Fruit fly (Drosophila melanogaster): Measurements from ENCODE around the gene CG33310.

CG33310 gene

DNA sequence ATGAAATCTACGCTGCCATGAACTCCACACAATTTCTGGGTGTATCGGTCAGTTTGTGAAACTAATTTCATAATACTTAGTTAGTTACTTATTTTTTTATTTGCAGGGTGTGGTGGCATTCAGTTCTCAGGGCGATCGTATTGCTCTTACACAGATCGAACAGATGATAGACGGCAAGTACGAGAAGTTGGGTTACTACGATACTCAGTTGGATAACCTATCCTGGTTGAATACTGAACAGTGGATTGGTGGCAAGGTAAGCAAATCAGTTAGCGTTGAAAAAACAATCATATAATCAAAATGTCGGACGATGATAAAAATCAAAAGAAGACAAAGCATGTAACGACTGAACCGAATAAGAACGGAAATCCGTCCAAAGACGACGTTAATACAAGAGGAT, at the start of gene CG33310:
CG33310 (plus strand) TSS at position 301 of the 400 bp plus-strand sequence.
- TF ChIP-seq CG6163 (GFP tag; IDR thresholded peaks at IDR 0.05) = no peak
- no peak for TF ChIP-seq CG11902 (GFP tag; optimal IDR thresholded peaks at IDR 0.05)
- TF ChIP-seq eg (GFP tag; IDR thresholded peaks at IDR 0.05) = no peak
- TF ChIP-seq Ets21C (GFP tag; optimal IDR thresholded peaks at IDR 0.05) = no peak
- TF ChIP-seq salr (GFP tag; optimal IDR thresholded peaks at IDR 0.05) = no peak
- TF ChIP-seq CG10669 (GFP tag; optimal IDR thresholded peaks at IDR 0.05) = no peak
- no peak for TF ChIP-seq CG7368 (GFP tag; optimal IDR thresholded peaks at IDR 0.05)
- TF ChIP-seq Hr39 (GFP tag; optimal IDR thresholded peaks at IDR 0.05) = no peak
- TF ChIP-seq fd59A (GFP tag; optimal IDR thresholded peaks at IDR 0.05) = no peak
- no peak for TF ChIP-seq Eip75B (GFP tag; optimal IDR thresholded peaks at IDR 0.05)

DNA sequence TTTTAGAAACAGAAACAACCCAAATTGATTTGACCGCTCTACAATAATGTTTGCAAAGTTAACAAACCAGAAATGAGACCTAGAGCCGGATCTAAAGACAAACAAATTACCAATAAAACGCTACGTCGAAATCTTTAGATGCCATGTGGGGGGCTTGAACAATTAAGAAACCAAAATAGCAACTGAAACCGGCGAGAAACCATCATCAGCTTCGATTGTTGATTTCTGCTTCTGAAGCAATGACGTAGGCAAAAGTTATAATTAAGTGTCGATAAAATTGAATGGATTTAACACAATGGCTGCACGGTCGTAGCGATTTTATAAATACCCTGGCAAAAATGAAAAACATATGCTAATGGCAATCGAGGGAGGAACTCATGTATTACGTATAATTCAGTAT, 33.8 kb upstream of the CG33310 start:
- TF ChIP-seq Met (GFP tag; optimal IDR thresholded peaks at IDR 0.05) = no peak
- no peak for TF ChIP-seq CG15336 (GFP tag; IDR thresholded peaks at IDR 0.05)
- TF ChIP-seq vri (GFP tag; optimal IDR thresholded peaks at IDR 0.05) = no peak
- no peak for TF ChIP-seq Sox14 (GFP tag; optimal IDR thresholded peaks at IDR 0.05)
- TF ChIP-seq CG32006 (GFP tag; optimal IDR thresholded peaks at IDR 0.05) = no peak
- no peak for TF ChIP-seq topi (GFP tag; optimal IDR thresholded peaks at IDR 0.05)
- no peak for TF ChIP-seq Lpt (GFP tag; optimal IDR thresholded peaks at IDR 0.05)

DNA sequence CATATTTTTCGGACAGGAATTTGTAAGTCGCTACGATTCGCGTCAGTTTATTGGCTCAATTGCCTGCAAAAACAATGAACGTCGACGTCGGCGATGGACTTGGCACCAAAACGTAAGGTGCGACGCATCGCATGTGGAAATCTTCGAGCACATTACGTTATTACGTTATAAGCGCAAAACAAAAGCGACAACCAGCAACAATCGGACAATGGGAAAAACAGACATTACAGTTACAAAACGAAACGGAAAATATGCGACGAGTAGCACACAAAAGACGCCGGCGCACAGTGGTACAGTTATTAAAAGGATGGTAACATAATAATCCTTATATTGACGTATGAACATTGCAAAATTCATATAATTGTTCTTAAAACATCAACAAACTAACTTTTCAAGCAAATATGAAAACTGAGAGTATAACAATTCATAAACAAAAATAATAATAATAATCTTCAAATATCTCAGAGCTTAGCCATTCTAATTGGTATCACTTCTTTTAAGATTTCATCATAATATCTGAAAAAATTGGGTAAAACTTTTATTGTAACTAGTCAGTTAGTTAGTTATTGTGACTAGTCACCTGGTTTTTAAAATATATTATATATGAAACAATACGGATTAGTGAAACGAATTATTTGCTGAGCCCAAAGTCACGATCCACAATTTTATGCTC, 31.7 kb upstream of the CG33310 start:
- peak; percentile 87 for TF ChIP-seq CG32006 (GFP tag; optimal IDR thresholded peaks at IDR 0.05)
- TF ChIP-seq Met (GFP tag; optimal IDR thresholded peaks at IDR 0.05) = no peak
- TF ChIP-seq spab (GFP tag; optimal IDR thresholded peaks at IDR 0.05) = peak; percentile 45
- peak; percentile 81 for TF ChIP-seq svp (GFP tag)
- peak; percentile 57 for TF ChIP-seq Lpt (GFP tag; optimal IDR thresholded peaks at IDR 0.05)
- no peak for TF ChIP-seq fd85E (GFP tag; optimal IDR thresholded peaks at IDR 0.05)
- TF ChIP-seq CG6854 (GFP tag; optimal IDR thresholded peaks at IDR 0.05) = no peak
- no peak for TF ChIP-seq Sox102F (GFP tag; optimal IDR thresholded peaks at IDR 0.05)
- TF ChIP-seq CG1621 (tag; optimal IDR thresholded peaks at IDR 0.05) = no peak
- peak in 1 of 2 experiments; percentile 80 for TF ChIP-seq salr (GFP tag; optimal IDR thresholded peaks at IDR 0.05)
- TF ChIP-seq esn (GFP tag; optimal IDR thresholded peaks at IDR 0.05) = peak; percentile 11
- no peak for TF ChIP-seq CG8319 (GFP tag; optimal IDR thresholded peaks at IDR 0.05)
- TF ChIP-seq CG6792 (GFP tag; optimal IDR thresholded peaks at IDR 0.05) = peak; percentile 51
- TF ChIP-seq Ets96B (tag; optimal IDR thresholded peaks at IDR 0.05) = peak; percentile 69
- no peak for TF ChIP-seq Eip93F (GFP tag; optimal IDR thresholded peaks at IDR 0.05)
- peak; percentile 21 for TF ChIP-seq topi (GFP tag; optimal IDR thresholded peaks at IDR 0.05)
- no peak for TF ChIP-seq CG7368 (GFP tag; optimal IDR thresholded peaks at IDR 0.05)
- TF ChIP-seq CG8632 (GFP tag; optimal IDR thresholded peaks at IDR 0.05) = peak; percentile 75
- TF ChIP-seq Hr39 (GFP tag; optimal IDR thresholded peaks at IDR 0.05) = no peak
- TF ChIP-seq OdsH (GFP tag; optimal IDR thresholded peaks at IDR 0.05) = peak; percentile 72
- peak; percentile 96 for TF ChIP-seq Eip78C (GFP tag)
- TF ChIP-seq CG11762 (GFP tag; optimal IDR thresholded peaks at IDR 0.05; ENCODE audit: insufficient read depth) = no peak
- TF ChIP-seq cyc (GFP tag; optimal IDR thresholded peaks at IDR 0.05) = no peak
- TF ChIP-seq pdm3 (GFP tag; optimal IDR thresholded peaks at IDR 0.05) = peak; percentile 64
- TF ChIP-seq CG34406 (GFP tag; optimal IDR thresholded peaks at IDR 0.05) = peak; percentile 70
- no peak for TF ChIP-seq Eip75B (GFP tag; optimal IDR thresholded peaks at IDR 0.05)
- peak; percentile 66 for TF ChIP-seq net (GFP tag; optimal IDR thresholded peaks at IDR 0.05)
- peak; percentile 82 for TF ChIP-seq CG4318 (GFP tag; optimal IDR thresholded peaks at IDR 0.05)
- TF ChIP-seq CG10631 (GFP tag; optimal IDR thresholded peaks at IDR 0.05) = peak; percentile 56
- no peak for TF ChIP-seq fkh (GFP tag; optimal IDR thresholded peaks at IDR 0.05)
- peak; percentile 4 for TF ChIP-seq Sox14 (GFP tag; optimal IDR thresholded peaks at IDR 0.05)
- no peak for TF ChIP-seq Gug (GFP tag; IDR thresholded peaks at IDR 0.05)
- TF ChIP-seq CG11902 (GFP tag; optimal IDR thresholded peaks at IDR 0.05) = peak; percentile 33
- TF ChIP-seq Hr4 (GFP tag; optimal IDR thresholded peaks at IDR 0.05) = peak; percentile 74
- TF ChIP-seq Smox (GFP tag; optimal IDR thresholded peaks at IDR 0.05) = no peak
- TF ChIP-seq eg (GFP tag; IDR thresholded peaks at IDR 0.05) = no peak
- TF ChIP-seq achi (GFP tag; optimal IDR thresholded peaks at IDR 0.05) = peak; percentile 40
- no peak for TF ChIP-seq CG6163 (GFP tag; IDR thresholded peaks at IDR 0.05)
- TF ChIP-seq CG3032 (tag; optimal IDR thresholded peaks at IDR 0.05) = peak; percentile 51
- TF ChIP-seq Hr38 (GFP tag; optimal IDR thresholded peaks at IDR 0.05) = no peak
- TF ChIP-seq CG6808 (GFP tag; optimal IDR thresholded peaks at IDR 0.05) = peak; percentile 40

Measured in whole organism, prepupa.